Fruit fly (Drosophila melanogaster) whole organism, embryonic: ENCODE results near the gene Tm1.

Experiments
- Bdp1 ChIP-seq: fragments of 200-800 bp; sonication (Bioruptor generic); optimal IDR thresholded peaks from 3 replicates; lab custom pipeline; 2016; ENCODE audit warnings: missing biosample characterization, missing genetic modification characterization
- CG10431 ChIP-seq: fragments of 200-800 bp; sonication (Bioruptor generic); optimal IDR thresholded peaks from 3 replicates; lab custom pipeline; 2018; ENCODE audit warnings: missing biosample characterization, mild to moderate bottlenecking, missing genetic modification characterization
- CG11398 ChIP-seq: fragments of 200-800 bp; sonication (Bioruptor generic); optimal IDR thresholded peaks from 2 replicates; lab custom pipeline; 2016; ENCODE audit warnings: missing biosample characterization, missing genetic modification characterization
- CG1233 ChIP-seq: fragments of 200-800 bp; sonication (Bioruptor generic); optimal IDR thresholded peaks from 4 replicates; lab custom pipeline; 2018; ENCODE audit warnings: missing biosample characterization, mild to moderate bottlenecking, missing genetic modification characterization
- CG13123 ChIP-seq: fragments of 200-800 bp; sonication (Bioruptor generic); optimal IDR thresholded peaks from 2 replicates; lab custom pipeline; 2016; ENCODE audit warnings: missing biosample characterization, missing genetic modification characterization
- CG13296 ChIP-seq: fragments of 200-800 bp; sonication (Bioruptor generic); optimal IDR thresholded peaks from 3 replicates; lab custom pipeline; 2018; ENCODE audit warnings: missing biosample characterization, mild to moderate bottlenecking, missing genetic modification characterization
- CG14667 ChIP-seq: fragments of 200-800 bp; sonication (Bioruptor generic); IDR thresholded peaks from 2 replicates; pipeline ENCODE4 v1.3.6; 2022; ENCODE audit warnings: missing biosample characterization, missing genetic modification characterization
- CG14710 ChIP-seq: fragments of 200-800 bp; sonication (Bioruptor generic); optimal IDR thresholded peaks from 3 replicates; lab custom pipeline; 2019; ENCODE audit warnings: missing biosample characterization, mild to moderate bottlenecking, missing genetic modification characterization, moderate library complexity
- CG15073 ChIP-seq: fragments of 200-800 bp; sonication (Bioruptor generic); optimal IDR thresholded peaks from 2 replicates; lab custom pipeline; 2016; ENCODE audit warnings: missing biosample characterization, missing genetic modification characterization
- CG1529 ChIP-seq: fragments of 200-800 bp; sonication (Bioruptor generic); optimal IDR thresholded peaks from 3 replicates; lab custom pipeline; 2018; ENCODE audit warnings: missing biosample characterization, missing genetic modification characterization
- CG17328 ChIP-seq: fragments of 200-800 bp; sonication (Bioruptor generic); IDR thresholded peaks from 2 replicates; pipeline ENCODE4 v1.3.6; 2022; ENCODE audit warnings: missing biosample characterization, missing genetic modification characterization
- CG17612 ChIP-seq: fragments of 200-800 bp; sonication (Bioruptor generic); IDR thresholded peaks from 2 replicates; pipeline ENCODE4 v1.3.6; 2022; ENCODE audit warnings: missing biosample characterization, missing genetic modification characterization
- CG17829 ChIP-seq: fragments of 200-800 bp; optimal IDR thresholded peaks from 2 replicates; lab custom pipeline; 2019; ENCODE audit warnings: missing biosample characterization, mild to moderate bottlenecking, missing genetic modification characterization, moderate library complexity
- CG2116 ChIP-seq: fragments of 200-800 bp; sonication (Bioruptor generic); optimal IDR thresholded peaks from 3 replicates; lab custom pipeline; 2018; ENCODE audit warnings: missing biosample characterization, mild to moderate bottlenecking, missing genetic modification characterization
- CG2202 ChIP-seq: fragments of 200-800 bp; sonication (Bioruptor generic); optimal IDR thresholded peaks from 2 replicates; lab custom pipeline; 2018; ENCODE audit warnings: missing biosample characterization, mild to moderate bottlenecking, missing genetic modification characterization
- CG31441 ChIP-seq: fragments of 200-800 bp; sonication (Bioruptor generic); IDR thresholded peaks from 2 replicates; pipeline ENCODE4 v1.3.6; 2022; ENCODE audit warnings: missing biosample characterization, missing genetic modification characterization
- CG4424 ChIP-seq: fragments of 200-800 bp; sonication (Bioruptor generic); optimal IDR thresholded peaks from 3 replicates; lab custom pipeline; 2016; ENCODE audit warnings: missing biosample characterization, missing genetic modification characterization
- CG5245 ChIP-seq: fragments of 200-800 bp; sonication (Bioruptor generic); optimal IDR thresholded peaks from 3 replicates; lab custom pipeline; 2016; ENCODE audit warnings: missing biosample characterization, missing genetic modification characterization
- CG6175 ChIP-seq: fragments of 200-800 bp; sonication (Bioruptor generic); IDR thresholded peaks from 3 replicates; pipeline ENCODE4 v1.3.6; 2022; ENCODE audit warnings: missing biosample characterization, missing genetic modification characterization
- CG8359 ChIP-seq: fragments of 200-800 bp; sonication (Bioruptor generic); optimal IDR thresholded peaks from 2 replicates; lab custom pipeline; 2017; ENCODE audit warnings: missing biosample characterization, mild to moderate bottlenecking, missing genetic modification characterization, borderline replicate concordance
- Camta ChIP-seq: fragments of 200-800 bp; sonication (Bioruptor generic); optimal IDR thresholded peaks from 2 replicates; lab custom pipeline; 2016; ENCODE audit warnings: missing biosample characterization, missing genetic modification characterization
- ERR ChIP-seq: fragments of 200-800 bp; sonication (Bioruptor generic); optimal IDR thresholded peaks from 2 replicates; lab custom pipeline; 2016; ENCODE audit warnings: missing biosample characterization, missing genetic modification characterization
- Eip74EF ChIP-seq, 2 experiments: fragments of 200-800 bp in 1 of 2; fragments of >200 bp in 1 of 2; sonication (Bioruptor generic) in 1 of 2; optimal IDR thresholded peaks; 2 replicates each; lab custom pipeline; 2017 to 2019; ENCODE audit warnings: missing biosample characterization in 2 of 2, missing genetic modification characterization in 2 of 2, mild to moderate bottlenecking in 1 of 2, moderate library complexity in 1 of 2
- Fer1 ChIP-seq: fragments of 200-800 bp; sonication (Bioruptor generic); optimal IDR thresholded peaks from 2 replicates; lab custom pipeline; 2017; ENCODE audit warnings: missing biosample characterization, mild to moderate bottlenecking, missing genetic modification characterization
- GATAe ChIP-seq: fragments of 200-800 bp; sonication (Bioruptor generic); conservative IDR thresholded peaks from 2 replicates; pipeline ENCODE4 v1.3.6; 2022; ENCODE audit warnings: missing biosample characterization, missing genetic modification characterization
- HLHmδ ChIP-seq: fragments of 200-800 bp; sonication (Bioruptor generic); optimal IDR thresholded peaks from 2 replicates; lab custom pipeline; 2018; ENCODE audit warnings: missing biosample characterization, mild to moderate bottlenecking, missing genetic modification characterization, moderate library complexity
- Hr3 ChIP-seq: fragments of 200-800 bp; sonication (Bioruptor generic); optimal IDR thresholded peaks from 3 replicates; lab custom pipeline; 2016; ENCODE audit warnings: missing biosample characterization, missing genetic modification characterization
- Lhr ChIP-seq: fragments of 200-800 bp; sonication (Bioruptor generic); optimal IDR thresholded peaks from 3 replicates; lab custom pipeline; 2017; ENCODE audit warnings: mild to moderate bottlenecking, missing biosample characterization, missing genetic modification reagents, missing genetic modification characterization
- Mad ChIP-seq: fragments of 200-800 bp; sonication (Bioruptor generic); optimal IDR thresholded peaks from 2 replicates; lab custom pipeline; 2016; ENCODE audit warnings: missing biosample characterization, missing genetic modification characterization
- Rx ChIP-seq: fragments of 200-800 bp; sonication (Bioruptor generic); IDR thresholded peaks from 2 replicates; pipeline ENCODE4 v1.3.6; 2022; ENCODE audit warnings: missing biosample characterization, missing genetic modification characterization
- ara ChIP-seq: fragments of 200-800 bp; sonication (Bioruptor generic); IDR thresholded peaks from 2 replicates; pipeline ENCODE4 v1.3.6; 2022; ENCODE audit warnings: missing biosample characterization, missing genetic modification characterization
- bigmax ChIP-seq: fragments of 200-800 bp; sonication (Bioruptor generic); optimal IDR thresholded peaks from 2 replicates; lab custom pipeline; 2018; ENCODE audit warnings: missing biosample characterization, mild to moderate bottlenecking, missing genetic modification characterization
- caup ChIP-seq: fragments of 200-800 bp; sonication (Bioruptor generic); optimal IDR thresholded peaks from 3 replicates; lab custom pipeline; 2017; ENCODE audit warnings: missing biosample characterization, mild to moderate bottlenecking, missing genetic modification characterization, moderate library complexity; ENCODE audit not compliant: severe bottlenecking
- crp ChIP-seq, 2 experiments: fragments of 200-800 bp; sonication (Bioruptor generic); optimal IDR thresholded peaks; 2 replicates in 1 of 2; 3 replicates in 1 of 2; lab custom pipeline; 2017; ENCODE audit warnings: missing biosample characterization in 2 of 2, missing genetic modification characterization in 2 of 2, mild to moderate bottlenecking in 1 of 2, moderate library complexity in 1 of 2
- dati ChIP-seq: fragments of 200-800 bp; sonication (Bioruptor generic); IDR thresholded peaks from 2 replicates; pipeline ENCODE4 v1.3.6; 2022; ENCODE audit warnings: missing biosample characterization, missing genetic modification characterization
- fd3F ChIP-seq: fragments of 200-800 bp; sonication (Bioruptor generic); optimal IDR thresholded peaks from 2 replicates; lab custom pipeline; 2018; ENCODE audit warnings: missing biosample characterization, mild to moderate bottlenecking, missing genetic modification characterization, moderate library complexity
- h ChIP-seq: fragments of >200 bp; optimal IDR thresholded peaks from 2 replicates; lab custom pipeline; 2017
- hth ChIP-seq: fragments of >200 bp; optimal IDR thresholded peaks from 2 replicates; lab custom pipeline; 2017; ENCODE audit warnings: inconsistent platforms
- kah ChIP-seq: fragments of 200-800 bp; sonication (Bioruptor generic); optimal IDR thresholded peaks from 2 replicates; lab custom pipeline; 2018; ENCODE audit warnings: missing biosample characterization, mild to moderate bottlenecking, missing genetic modification characterization
- lola ChIP-seq, 3 experiments: fragments of >200 bp in 2 of 3; fragments of 200-800 bp in 1 of 3; sonication (Bioruptor generic) in 1 of 3; optimal IDR thresholded peaks; 2 replicates each; lab custom pipeline; 2017 to 2019; ENCODE audit warnings: missing biosample characterization in 3 of 3, missing genetic modification characterization in 3 of 3, mild to moderate bottlenecking in 1 of 3, moderate library complexity in 1 of 3
- luna ChIP-seq: fragments of 200-800 bp; sonication (Bioruptor generic); optimal IDR thresholded peaks from 2 replicates; lab custom pipeline; 2016; ENCODE audit warnings: missing biosample characterization, missing genetic modification characterization
- pfk ChIP-seq: fragments of 200-800 bp; sonication (Bioruptor generic); optimal IDR thresholded peaks from 2 replicates; lab custom pipeline; 2018; ENCODE audit warnings: missing biosample characterization, mild to moderate bottlenecking, missing genetic modification characterization, moderate library complexity
- prd ChIP-seq, 3 experiments: fragments of >200 bp in 2 of 3; fragments of 200-800 bp in 1 of 3; sonication (Bioruptor generic) in 1 of 3; optimal IDR thresholded peaks in 2 of 3; IDR thresholded peaks in 1 of 3; 2 replicates in 2 of 3; 3 replicates in 1 of 3; pipeline versions ENCODE4 v1.3.6 to Lab custom; 2017 to 2022; ENCODE audit warnings: missing biosample characterization in 1 of 3, missing genetic modification characterization in 1 of 3
- ranshi ChIP-seq: fragments of 200-800 bp; sonication (Bioruptor generic); IDR thresholded peaks from 2 replicates; pipeline ENCODE4 v1.3.6; 2022; ENCODE audit warnings: missing biosample characterization, missing genetic modification characterization
- sna ChIP-seq: fragments of 200-800 bp; sonication (Bioruptor generic); IDR thresholded peaks from 2 replicates; pipeline ENCODE4 v1.3.6; 2022; ENCODE audit warnings: missing biosample characterization, missing genetic modification characterization; ENCODE audit not compliant: partially characterized antibody
- tin ChIP-seq: fragments of 200-800 bp; sonication (Bioruptor generic); optimal IDR thresholded peaks from 3 replicates; lab custom pipeline; 2016; ENCODE audit warnings: missing biosample characterization, missing genetic modification characterization
- tup ChIP-seq: fragments of 200-800 bp; sonication (Bioruptor generic); optimal IDR thresholded peaks from 2 replicates; lab custom pipeline; 2016; ENCODE audit warnings: missing biosample characterization, mild to moderate bottlenecking, missing genetic modification characterization, moderate library complexity

The Tm1 gene

dm6 chr3R:15275158-15275623 is 2.8 kb upstream of the Tm1 start, which contains the start of the genes Cp190 and CG4338 (continued):
- TF ChIP-seq CG8359, result peak; percentile 89
- TF ChIP-seq Bdp1 (GFP tag; lab: Kevin White, UChicago), result peak; percentile 87
- peak; percentile 78 for TF ChIP-seq CG15073 (GFP tag; lab: Kevin White, UChicago)
- no peak for TF ChIP-seq h (lab: Kevin White, UChicago)
- peak; percentile 91 for TF ChIP-seq tup (GFP tag; lab: Kevin White, UChicago)
- TF ChIP-seq sna (GFP tag; lab: Robert Waterston, UW), result no peak; the same call in 1 of the 2 replicates
- peak; percentile 90 for TF ChIP-seq CG6175 (GFP tag; lab: Robert Waterston, UW)
- no peak for TF ChIP-seq hth (lab: Kevin White, UChicago)
- peak; percentile 99 for TF ChIP-seq CG31441 (GFP tag; lab: Robert Waterston, UW)
- TF ChIP-seq luna (GFP tag; lab: Kevin White, UChicago), result peak; percentile 65
- peak; percentile 70 for TF ChIP-seq pfk
- TF ChIP-seq bigmax (GFP tag; lab: Kevin White, UChicago), result peak; percentile 72
- TF ChIP-seq ranshi (GFP tag; lab: Robert Waterston, UW), result peak; percentile 96
- peak in 1 of 3 experiments; percentile 99 for TF ChIP-seq lola (GFP tag; optimal IDR thresholded peaks at IDR 0.05; lab: Kevin White, UChicago)
- peak; percentile 96 for TF ChIP-seq CG17328 (GFP tag; lab: Robert Waterston, UW)
- peak; percentile 98 for TF ChIP-seq fd3F (GFP tag; lab: Kevin White, UChicago)
- peak; percentile 96 for TF ChIP-seq CG1529
- TF ChIP-seq, all 482 proteins: peak for 455

dm6 chr3R:15280619-15281334 is 2.8 kb downstream of the Tm1 start:
- peak; percentile 83 for TF ChIP-seq Hr3
- peak; percentile 47 for TF ChIP-seq CG13296 (GFP tag; lab: Kevin White, UChicago)
- no peak for TF ChIP-seq CG11398 (GFP tag; lab: Kevin White, UChicago)
- TF ChIP-seq tin (GFP tag; lab: Kevin White, UChicago), result peak; percentile 71
- TF ChIP-seq CG14710 (tag; lab: Kevin White, UChicago), result peak; percentile 83
- TF ChIP-seq GATAe (GFP tag; lab: Robert Waterston, UW), result no peak
- TF ChIP-seq CG17829, result peak; percentile 76
- no peak for TF ChIP-seq HLHmδ (GFP tag; lab: Kevin White, UChicago)
- TF ChIP-seq caup (GFP tag; lab: Kevin White, UChicago), result peak; percentile 44
- no peak for TF ChIP-seq dati (GFP tag; lab: Robert Waterston, UW)
- TF ChIP-seq Fer1 (GFP tag; lab: Kevin White, UChicago), result no peak
- no peak for TF ChIP-seq CG17612 (GFP tag; lab: Robert Waterston, UW)
- TF ChIP-seq crp (GFP tag; optimal IDR thresholded peaks at IDR 0.05; lab: Kevin White, UChicago), result peak in 1 of 2 experiments; percentile 2
- TF ChIP-seq CG5245 (GFP tag; lab: Kevin White, UChicago), result peak; percentile 24
- peak; percentile 13 for TF ChIP-seq CG13123 (GFP tag; lab: Kevin White, UChicago)
- TF ChIP-seq ERR (GFP tag; lab: Kevin White, UChicago), result no peak
- TF ChIP-seq Eip74EF (GFP tag; optimal IDR thresholded peaks at IDR 0.05; lab: Kevin White, UChicago), result peak in 1 of 2 experiments; percentile 67
- peak; percentile 36 for TF ChIP-seq CG2116 (GFP tag; lab: Kevin White, UChicago)
- peak; percentile 40 for TF ChIP-seq Camta (GFP tag; lab: Kevin White, UChicago)
- TF ChIP-seq Lhr (GFP tag; lab: Kevin White, UChicago), result peak; percentile 39
- peak; percentile 60 for TF ChIP-seq CG1233 (GFP tag; lab: Kevin White, UChicago)
- no peak for TF ChIP-seq kah
- TF ChIP-seq Mad (GFP tag; lab: Kevin White, UChicago), result peak; percentile 32
- peak; percentile 35; the same call in 1 of the 2 replicates for TF ChIP-seq CG14667
- TF ChIP-seq CG10431 (GFP tag; lab: Kevin White, UChicago), result peak; percentile 60
- TF ChIP-seq prd (optimal IDR thresholded peaks at IDR 0.05; lab: Kevin White, UChicago), result no peak
- peak; percentile 61; the same call in 2 of the 3 replicates for TF ChIP-seq prd (GFP tag; IDR thresholded peaks at IDR 0.05; lab: Robert Waterston, UW)
- TF ChIP-seq Rx (GFP tag; lab: Robert Waterston, UW), result no peak
- peak; percentile 67 for TF ChIP-seq CG2202 (tag; lab: Kevin White, UChicago)
- TF ChIP-seq ara (GFP tag; lab: Robert Waterston, UW), result peak; percentile 55; the same call in 1 of the 2 replicates
- TF ChIP-seq CG4424, result peak; percentile 79
